Worm (Caenorhabditis elegans) whole organism, late embryonic: ENCODE data around the gene ttr-34.

ENCODE experiments used
- dmd-4 ChIP-seq: sonication (generic microtip); optimal IDR thresholded peaks from 2 replicates; lab custom pipeline; 2016; ENCODE audit warnings: borderline replicate concordance, missing genetic modification characterization, missing compliant biosample characterization
- lin-11 ChIP-seq: fragments of 200-800 bp; sonication (Bioruptor generic); optimal IDR thresholded peaks from 2 replicates; lab custom pipeline; 2018; ENCODE audit warnings: mild to moderate bottlenecking, missing genetic modification characterization, missing compliant biosample characterization
- madf-2 ChIP-seq: sonication (generic microtip); optimal IDR thresholded peaks from 2 replicates; lab custom pipeline; 2017; ENCODE audit warnings: missing genetic modification characterization, missing compliant biosample characterization
- zip-5 ChIP-seq: sonication (generic microtip); optimal IDR thresholded peaks from 2 replicates; lab custom pipeline; 2016; ENCODE audit warnings: missing genetic modification characterization, missing compliant biosample characterization

DNA sequence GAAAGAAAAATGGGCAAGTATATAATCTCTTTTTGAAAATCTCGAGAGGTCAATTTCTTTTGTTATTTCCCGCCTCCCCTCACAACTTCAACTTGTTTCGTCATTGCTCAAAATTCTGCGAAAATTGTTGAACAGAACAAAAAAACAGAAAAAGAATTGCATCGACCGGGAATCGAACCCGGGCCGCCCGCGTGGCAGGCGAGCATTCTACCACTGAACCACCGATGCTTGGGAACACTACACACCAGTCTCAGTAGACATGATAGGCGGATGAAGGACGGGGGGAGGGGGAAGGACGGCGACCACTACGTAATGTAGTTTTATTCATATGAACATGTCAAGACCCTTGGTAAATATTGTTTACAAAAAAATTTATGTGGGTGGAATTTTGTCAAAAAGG is 18.5 kb upstream of the ttr-34 start:
- peak; percentile 52 for TF ChIP-seq zip-5
- TF ChIP-seq madf-2: peak; percentile 69
- TF ChIP-seq lin-11 (tag; lab: Kevin White, UChicago): peak; percentile 92
- TF ChIP-seq dmd-4 (tag; lab: Kevin White, UChicago): peak; percentile 92
